Fruit fly (Drosophila melanogaster) whole organism, embryonic: ENCODE results near the gene CG46465.

ENCODE experiments used
- CG2199 ChIP-seq: fragments of 200-800 bp; sonication (Bioruptor generic); IDR thresholded peaks from 3 replicates; pipeline ENCODE4 v1.3.6; 2022; ENCODE audit warnings: missing biosample characterization, missing genetic modification characterization
- CG6813 ChIP-seq: fragments of 200-800 bp; sonication (Bioruptor generic); optimal IDR thresholded peaks from 2 replicates; lab custom pipeline; 2017; ENCODE audit warnings: missing biosample characterization, missing genetic modification characterization, mild to moderate bottlenecking, moderate library complexity, missing genetic modification reagents
- Oli ChIP-seq: fragments of 200-800 bp; sonication (Bioruptor generic); optimal IDR thresholded peaks from 2 replicates; lab custom pipeline; 2018; ENCODE audit warnings: missing biosample characterization, mild to moderate bottlenecking, missing genetic modification characterization, moderate library complexity

DNA sequence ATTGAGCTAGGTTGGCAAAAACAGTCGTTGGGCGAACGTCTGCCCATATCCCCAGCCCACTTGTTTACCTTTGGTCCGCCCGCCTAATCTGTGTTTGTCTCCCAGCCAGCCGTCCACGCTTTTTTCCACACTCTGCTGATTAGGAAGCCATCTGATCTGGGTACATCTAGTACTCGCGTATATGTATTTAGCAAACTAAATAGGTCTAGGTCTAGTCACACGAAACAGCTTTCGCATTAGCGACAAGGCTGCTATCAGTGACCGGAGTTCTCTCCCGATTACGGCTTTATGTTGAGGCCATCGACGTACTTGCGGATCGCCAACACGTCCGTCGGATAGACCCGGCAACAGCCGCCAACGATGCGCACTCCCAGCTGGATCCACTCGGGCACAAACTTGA is 36.6 kb upstream of the CG46465 start:
- TF ChIP-seq Oli (no peak), CG6813 (GFP tag; lab: Kevin White, UChicago) (no peak), CG2199 (GFP tag; lab: Robert Waterston, UW) (no peak)
